Fruit fly (Drosophila melanogaster) whole organism, embryonic: ENCODE measurements around the gene CG10512.

ENCODE experiments used
- BEAF-32 ChIP-seq: fragments of 200-800 bp; sonication (Bioruptor generic); optimal IDR thresholded peaks from 3 replicates; lab custom pipeline; 2017; ENCODE audit warnings: missing biosample characterization, missing genetic modification characterization, mild to moderate bottlenecking, moderate library complexity, missing genetic modification reagents
- Bgb ChIP-seq: fragments of 200-800 bp; sonication (Bioruptor generic); IDR thresholded peaks from 2 replicates; pipeline ENCODE4 v1.3.6; 2022; ENCODE audit warnings: missing biosample characterization, missing genetic modification characterization; ENCODE audit not compliant: partially characterized antibody
- CG10979 ChIP-seq: fragments of 200-800 bp; sonication (Bioruptor generic); optimal IDR thresholded peaks from 2 replicates; lab custom pipeline; 2018; ENCODE audit warnings: missing biosample characterization, mild to moderate bottlenecking, missing genetic modification characterization, moderate library complexity
- CG11504 ChIP-seq: fragments of 200-800 bp; sonication (Bioruptor generic); optimal IDR thresholded peaks from 3 replicates; lab custom pipeline; 2019; ENCODE audit warnings: missing biosample characterization, mild to moderate bottlenecking, missing genetic modification characterization, moderate library complexity
- CG12299 ChIP-seq: fragments of 200-800 bp; sonication (Bioruptor generic); optimal IDR thresholded peaks from 2 replicates; lab custom pipeline; 2018; ENCODE audit warnings: missing biosample characterization, mild to moderate bottlenecking, missing genetic modification characterization
- CG12769 ChIP-seq: fragments of 200-800 bp; sonication (Bioruptor generic); optimal IDR thresholded peaks from 2 replicates; lab custom pipeline; 2019; ENCODE audit warnings: missing biosample characterization, mild to moderate bottlenecking, missing genetic modification characterization, moderate library complexity
- CG15514 ChIP-seq: fragments of 200-800 bp; sonication (Bioruptor generic); optimal IDR thresholded peaks from 3 replicates; lab custom pipeline; 2017; ENCODE audit warnings: missing biosample characterization, missing genetic modification characterization, mild to moderate bottlenecking, moderate library complexity, missing genetic modification reagents
- CG17186 ChIP-seq: fragments of 200-800 bp; sonication (Bioruptor generic); optimal IDR thresholded peaks from 3 replicates; lab custom pipeline; 2017; ENCODE audit warnings: missing biosample characterization, missing genetic modification reagents, missing genetic modification characterization
- CG17385 ChIP-seq: fragments of 200-800 bp; sonication (Bioruptor generic); optimal IDR thresholded peaks from 3 replicates; lab custom pipeline; 2018; ENCODE audit warnings: missing biosample characterization, mild to moderate bottlenecking, missing genetic modification characterization
- CG2678 ChIP-seq: fragments of 200-800 bp; sonication (Bioruptor generic); optimal IDR thresholded peaks from 3 replicates; lab custom pipeline; 2019; ENCODE audit warnings: missing biosample characterization, mild to moderate bottlenecking, missing genetic modification characterization, moderate library complexity
- CG32532 ChIP-seq: fragments of 200-800 bp; sonication (Bioruptor generic); IDR thresholded peaks from 2 replicates; pipeline ENCODE4 v1.3.6; 2022; ENCODE audit warnings: missing biosample characterization, missing genetic modification characterization
- CG33213 ChIP-seq: fragments of 200-800 bp; sonication (Bioruptor generic); optimal IDR thresholded peaks from 3 replicates; lab custom pipeline; 2016; ENCODE audit warnings: missing biosample characterization, missing genetic modification characterization
- CG33557 ChIP-seq: fragments of 200-800 bp; sonication (Bioruptor generic); optimal IDR thresholded peaks from 2 replicates; lab custom pipeline; 2019; ENCODE audit warnings: missing biosample characterization, mild to moderate bottlenecking, missing genetic modification characterization, moderate library complexity
- CG4404 ChIP-seq: fragments of 200-800 bp; sonication (Bioruptor generic); IDR thresholded peaks from 2 replicates; pipeline ENCODE4 v1.3.6; 2022; ENCODE audit warnings: missing biosample characterization, missing genetic modification characterization
- CG5180 ChIP-seq: fragments of 200-800 bp; sonication (Bioruptor generic); optimal IDR thresholded peaks from 3 replicates; lab custom pipeline; 2017; ENCODE audit warnings: missing biosample characterization, missing genetic modification characterization, mild to moderate bottlenecking, moderate library complexity, missing genetic modification reagents
- CG8924 ChIP-seq: fragments of 200-800 bp; optimal IDR thresholded peaks from 3 replicates; lab custom pipeline; 2019; ENCODE audit warnings: missing biosample characterization, mild to moderate bottlenecking, missing genetic modification characterization, moderate library complexity
- CG9817 ChIP-seq: fragments of 200-800 bp; sonication (Bioruptor generic); optimal IDR thresholded peaks from 2 replicates; lab custom pipeline; 2018; ENCODE audit warnings: missing biosample characterization, mild to moderate bottlenecking, missing genetic modification characterization, moderate library complexity
- Fer1 ChIP-seq: fragments of 200-800 bp; sonication (Bioruptor generic); optimal IDR thresholded peaks from 2 replicates; lab custom pipeline; 2017; ENCODE audit warnings: missing biosample characterization, mild to moderate bottlenecking, missing genetic modification characterization
- HmgZ ChIP-seq: fragments of 200-800 bp; sonication (Bioruptor generic); optimal IDR thresholded peaks from 2 replicates; lab custom pipeline; 2018; ENCODE audit warnings: missing biosample characterization, mild to moderate bottlenecking, missing genetic modification characterization
- Max ChIP-seq: fragments of 200-800 bp; sonication (Bioruptor generic); optimal IDR thresholded peaks from 2 replicates; lab custom pipeline; 2016; ENCODE audit warnings: missing biosample characterization, mild to moderate bottlenecking, missing genetic modification characterization
- Myb ChIP-seq: fragments of 200-800 bp; sonication (Bioruptor generic); optimal IDR thresholded peaks from 2 replicates; lab custom pipeline; 2016; ENCODE audit warnings: missing biosample characterization, missing genetic modification characterization
- NfI ChIP-seq: fragments of 200-800 bp; sonication (Bioruptor generic); optimal IDR thresholded peaks from 3 replicates; lab custom pipeline; 2018; ENCODE audit warnings: missing biosample characterization, mild to moderate bottlenecking, missing genetic modification characterization, moderate library complexity
- PHDP ChIP-seq: fragments of 200-800 bp; sonication (Bioruptor generic); optimal IDR thresholded peaks from 3 replicates; lab custom pipeline; 2018; ENCODE audit warnings: missing biosample characterization, mild to moderate bottlenecking, missing genetic modification characterization, moderate library complexity
- Sin3A ChIP-seq: fragments of >200 bp; optimal IDR thresholded peaks from 2 replicates; lab custom pipeline; 2018
- Sox100B ChIP-seq: fragments of 200-800 bp; sonication (Bioruptor generic); optimal IDR thresholded peaks from 3 replicates; lab custom pipeline; 2018; ENCODE audit warnings: missing biosample characterization, mild to moderate bottlenecking, missing genetic modification characterization
- al ChIP-seq: fragments of 200-800 bp; sonication (Bioruptor generic); IDR thresholded peaks from 2 replicates; pipeline ENCODE4 v1.3.6; 2022; ENCODE audit warnings: missing biosample characterization, missing genetic modification characterization
- ase ChIP-seq: fragments of 200-800 bp; sonication (Bioruptor generic); IDR thresholded peaks from 3 replicates; pipeline ENCODE4 v1.3.6; 2022; ENCODE audit warnings: missing biosample characterization, missing genetic modification characterization
- bcd ChIP-seq: fragments of 200-800 bp; sonication (Bioruptor generic); optimal IDR thresholded peaks from 2 replicates; lab custom pipeline; 2017; ENCODE audit warnings: missing biosample characterization, mild to moderate bottlenecking, missing genetic modification characterization
- chm ChIP-seq: fragments of 200-800 bp; sonication (Bioruptor generic); IDR thresholded peaks from 2 replicates; pipeline ENCODE4 v1.3.6; 2022; ENCODE audit warnings: missing biosample characterization, missing genetic modification characterization
- corto ChIP-seq: fragments of 200-800 bp; sonication (Bioruptor generic); optimal IDR thresholded peaks from 2 replicates; lab custom pipeline; 2016; ENCODE audit warnings: missing biosample characterization, mild to moderate bottlenecking, missing genetic modification characterization, moderate library complexity
- crc ChIP-seq: fragments of 200-800 bp; sonication (Bioruptor generic); optimal IDR thresholded peaks from 2 replicates; lab custom pipeline; 2016; ENCODE audit warnings: missing biosample characterization, missing genetic modification characterization
- da ChIP-seq: fragments of 200-800 bp; sonication (Bioruptor generic); optimal IDR thresholded peaks from 2 replicates; lab custom pipeline; 2016; ENCODE audit warnings: missing biosample characterization, missing genetic modification characterization
- dmrt11E ChIP-seq: fragments of 200-800 bp; sonication (Bioruptor generic); optimal IDR thresholded peaks from 3 replicates; lab custom pipeline; 2018; ENCODE audit warnings: missing biosample characterization, mild to moderate bottlenecking, missing genetic modification characterization, moderate library complexity
- exex ChIP-seq: fragments of 200-800 bp; sonication (Bioruptor generic); optimal IDR thresholded peaks from 4 replicates; lab custom pipeline; 2018; ENCODE audit warnings: missing biosample characterization, mild to moderate bottlenecking, missing genetic modification characterization, moderate library complexity
- eyg ChIP-seq: fragments of 200-800 bp; sonication (Bioruptor generic); optimal IDR thresholded peaks from 3 replicates; lab custom pipeline; 2016; ENCODE audit warnings: missing biosample characterization, missing genetic modification characterization
- fu2 ChIP-seq: fragments of 200-800 bp; sonication (Bioruptor generic); optimal IDR thresholded peaks from 2 replicates; lab custom pipeline; 2016; ENCODE audit warnings: missing biosample characterization, missing genetic modification characterization
- ham ChIP-seq: fragments of 200-800 bp; sonication (Bioruptor generic); IDR thresholded peaks from 2 replicates; pipeline ENCODE4 v1.3.6; 2022; ENCODE audit warnings: missing biosample characterization, missing genetic modification characterization
- hb ChIP-seq: fragments of 200-800 bp; sonication (Bioruptor generic); IDR thresholded peaks from 3 replicates; pipeline ENCODE4 v1.3.6; 2022; ENCODE audit warnings: missing biosample characterization, missing genetic modification characterization; ENCODE audit not compliant: partially characterized antibody
- lbe ChIP-seq: fragments of 200-800 bp; sonication (Bioruptor generic); optimal IDR thresholded peaks from 2 replicates; lab custom pipeline; 2016; ENCODE audit warnings: missing biosample characterization, mild to moderate bottlenecking, missing genetic modification characterization
- lilli ChIP-seq: fragments of 200-800 bp; sonication (Bioruptor generic); optimal IDR thresholded peaks from 3 replicates; lab custom pipeline; 2016; ENCODE audit warnings: missing biosample characterization, missing genetic modification characterization
- mam ChIP-seq: fragments of 200-800 bp; sonication (Bioruptor generic); optimal IDR thresholded peaks from 3 replicates; lab custom pipeline; 2016; ENCODE audit warnings: missing biosample characterization, missing genetic modification characterization
- nmo ChIP-seq: fragments of 200-800 bp; sonication (Bioruptor generic); optimal IDR thresholded peaks from 2 replicates; lab custom pipeline; 2018; ENCODE audit warnings: missing biosample characterization, mild to moderate bottlenecking, missing genetic modification characterization, moderate library complexity
- odd ChIP-seq: fragments of 200-800 bp; sonication (Bioruptor generic); optimal IDR thresholded peaks from 2 replicates; lab custom pipeline; 2017; ENCODE audit warnings: missing biosample characterization, mild to moderate bottlenecking, missing genetic modification characterization
- sens ChIP-seq: fragments of 200-800 bp; sonication (Bioruptor generic); peaks from one replicate; lab custom pipeline; 2016; ENCODE audit warnings: missing biosample characterization, missing genetic modification characterization
- sim ChIP-seq: fragments of 200-800 bp; sonication (Bioruptor generic); IDR thresholded peaks from 2 replicates; pipeline ENCODE4 v1.3.6; 2022; ENCODE audit warnings: missing biosample characterization, missing genetic modification characterization
- slp2 ChIP-seq: fragments of 200-800 bp; sonication (Bioruptor generic); optimal IDR thresholded peaks from 2 replicates; lab custom pipeline; 2016; ENCODE audit warnings: missing biosample characterization, missing genetic modification characterization
- vnd ChIP-seq: fragments of 200-800 bp; sonication (Bioruptor generic); IDR thresholded peaks from 3 replicates; pipeline ENCODE4 v1.3.6; 2022; ENCODE audit warnings: missing biosample characterization, missing genetic modification characterization; ENCODE audit not compliant: partially characterized antibody
- z ChIP-seq: fragments of 200-800 bp; sonication (Bioruptor generic); IDR thresholded peaks from 3 replicates; pipeline ENCODE4 v1.3.6; 2022; ENCODE audit warnings: missing biosample characterization, missing genetic modification characterization

Gene CG10512

dm6 chr3L:21209921-21210532 is 7.3 kb downstream of the CG10512 start, which contains the start of the genes CG10510 and CG10508 (continued):
- TF ChIP-seq slp2 (GFP tag; lab: Kevin White, UChicago), result no peak
- TF ChIP-seq CG11504, result peak; percentile 30
- peak; percentile 34 for TF ChIP-seq Fer1 (GFP tag; lab: Kevin White, UChicago)
- peak; percentile 34 for TF ChIP-seq CG5180 (GFP tag; lab: Kevin White, UChicago)
- peak; percentile 41 for TF ChIP-seq Myb
- peak; percentile 37 for TF ChIP-seq CG15514 (GFP tag; lab: Kevin White, UChicago)
- no peak for TF ChIP-seq exex (tag; lab: Kevin White, UChicago)
- peak; percentile 30; the same call in 1 of the 2 replicates for TF ChIP-seq Bgb (GFP tag; lab: Robert Waterston, UW)
- no peak for TF ChIP-seq CG9817 (tag; lab: Kevin White, UChicago)
- no peak for TF ChIP-seq CG12769 (tag; lab: Kevin White, UChicago)
- TF ChIP-seq, all 482 proteins: peak for 38

- peak; percentile 7 for TF ChIP-seq lilli (GFP tag; lab: Kevin White, UChicago)
- peak; percentile 84 for TF ChIP-seq vnd (GFP tag; lab: Robert Waterston, UW)
- no peak for TF ChIP-seq dmrt11E (tag; lab: Kevin White, UChicago)
- no peak for TF ChIP-seq corto (GFP tag; lab: Kevin White, UChicago)
- TF ChIP-seq CG10979 (tag; lab: Kevin White, UChicago), result no peak
- peak; percentile 87 for TF ChIP-seq Sin3A
- TF ChIP-seq CG12299 (tag; lab: Kevin White, UChicago), result no peak
- TF ChIP-seq eyg (GFP tag; lab: Kevin White, UChicago), result no peak
- peak; percentile 89 for TF ChIP-seq BEAF-32 (GFP tag; lab: Kevin White, UChicago)
- TF ChIP-seq PHDP, result no peak
- TF ChIP-seq odd (GFP tag; lab: Kevin White, UChicago), result no peak
- TF ChIP-seq lbe (GFP tag; lab: Kevin White, UChicago), result no peak
- no peak for TF ChIP-seq CG33557 (GFP tag; lab: Kevin White, UChicago)
- TF ChIP-seq CG2678 (tag; lab: Kevin White, UChicago), result no peak
- no peak for TF ChIP-seq z (GFP tag; lab: Robert Waterston, UW)
- no peak for TF ChIP-seq CG8924 (tag; lab: Kevin White, UChicago)
- TF ChIP-seq bcd, result no peak
- peak; percentile 98 for TF ChIP-seq CG17385 (GFP tag; lab: Kevin White, UChicago)
- peak; percentile 82 for TF ChIP-seq HmgZ (tag; lab: Kevin White, UChicago)
- peak; percentile 60 for TF ChIP-seq nmo (GFP tag; lab: Kevin White, UChicago)
- TF ChIP-seq Max (GFP tag; lab: Kevin White, UChicago), result peak; percentile 70
- no peak for TF ChIP-seq ham
- no peak for TF ChIP-seq fu2
- TF ChIP-seq da, result peak; percentile 57
- no peak for TF ChIP-seq chm
- no peak for TF ChIP-seq sens (GFP tag; lab: Kevin White, UChicago)
- TF ChIP-seq Sox100B (GFP tag; lab: Kevin White, UChicago), result no peak
- TF ChIP-seq crc (GFP tag; lab: Kevin White, UChicago), result no peak
- no peak for TF ChIP-seq sim (GFP tag; lab: Robert Waterston, UW)
- TF ChIP-seq ase (GFP tag; lab: Robert Waterston, UW), result no peak
- no peak for TF ChIP-seq CG32532 (GFP tag; lab: Robert Waterston, UW)
- TF ChIP-seq NfI, result no peak
- TF ChIP-seq al, result no peak
- TF ChIP-seq mam (GFP tag; lab: Kevin White, UChicago), result no peak
- no peak for TF ChIP-seq CG4404 (GFP tag; lab: Robert Waterston, UW)
- peak; percentile 57 for TF ChIP-seq CG33213 (GFP tag; lab: Kevin White, UChicago)
- TF ChIP-seq hb (GFP tag; lab: Robert Waterston, UW), result peak; percentile 80
- peak; percentile 46 for TF ChIP-seq CG17186 (GFP tag; lab: Kevin White, UChicago)
These were observed 14.1 kb downstream of the CG10512 start, which contains the start of the genes Trmt112 and Ilk for dm6 chr3L:21216697-21217291. Gene Trmt112 (minus strand): TSS chr3L:21216839. Gene Ilk (plus strand): TSS chr3L:21216901.
